Fruit fly (Drosophila melanogaster): ENCODE data around the gene CG13124.

DNA sequence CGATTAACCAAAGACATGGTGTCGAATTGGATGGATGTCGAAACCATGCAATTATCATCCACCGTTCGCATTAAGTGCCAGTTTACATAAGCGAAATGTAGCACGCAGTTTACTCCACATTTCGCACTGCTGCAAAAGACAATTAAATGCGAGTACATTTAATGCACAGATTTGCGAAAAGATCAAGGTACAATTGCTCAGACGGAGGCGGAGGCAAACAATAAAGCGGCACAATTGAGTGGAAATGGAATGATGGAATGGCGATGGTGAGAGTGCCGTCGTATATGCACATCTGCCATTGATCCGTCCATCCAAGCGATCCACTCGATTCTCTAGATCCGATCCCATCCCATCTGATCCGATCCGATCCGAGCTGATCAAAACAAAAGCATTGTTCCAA lies 36.7 kb upstream of the CG13124 start:
- TF ChIP-seq psq (optimal IDR thresholded peaks at IDR 0.05): no peak
- no peak for TF ChIP-seq usp (GFP tag; optimal IDR thresholded peaks at IDR 0.05)
- no peak for TF ChIP-seq CG8478 (optimal IDR thresholded peaks at IDR 0.05)
- no peak for TF ChIP-seq pan (optimal IDR thresholded peaks at IDR 0.05)
- no peak for TF ChIP-seq EcR (GFP tag; optimal IDR thresholded peaks at IDR 0.05)
- no peak for TF ChIP-seq Dll (optimal IDR thresholded peaks at IDR 0.05)
